Worm (Caenorhabditis elegans) whole organism, young adult: ENCODE measurements around the gene cogc-2.
A peak's percentile ranks its signal among the peaks of the same experiment; 100 is the strongest.

Experiments
- B0019.2 ChIP-seq: fragments of 200-800 bp; sonication (Bioruptor generic); conservative IDR thresholded peaks from 2 replicates; pipeline ENCODE4 v1.3.6; 2022; ENCODE audit warnings: missing genetic modification reagents, missing genetic modification characterization, missing compliant biosample characterization
- B0336.3 ChIP-seq: fragments of 200-800 bp; sonication (Bioruptor generic); IDR thresholded peaks from 2 replicates; pipeline ENCODE4 v1.3.6; 2022; ENCODE audit warnings: missing genetic modification characterization, missing compliant biosample characterization
- D2030.7 ChIP-seq: fragments of 200-800 bp; sonication (Bioruptor generic); IDR thresholded peaks from 2 replicates; pipeline ENCODE4 v1.3.6; 2022; ENCODE audit warnings: missing genetic modification reagents, missing genetic modification characterization, missing compliant biosample characterization
- F22D6.2 ChIP-seq: sonication (generic microtip); optimal IDR thresholded peaks from 2 replicates; lab custom pipeline; 2016; ENCODE audit warnings: mild to moderate bottlenecking, missing genetic modification characterization, missing compliant biosample characterization
- F55B11.4 ChIP-seq: sonication (generic microtip); optimal IDR thresholded peaks from 2 replicates; lab custom pipeline; 2016; ENCODE audit warnings: missing compliant biosample characterization, missing genetic modification characterization, borderline replicate concordance; ENCODE audit not compliant: insufficient read depth
- K11D2.4 ChIP-seq: fragments of 200-800 bp; sonication (Bioruptor generic); IDR thresholded peaks from 2 replicates; pipeline ENCODE4 v1.3.6; 2022; ENCODE audit warnings: missing genetic modification reagents, missing genetic modification characterization, missing compliant biosample characterization
- Y53F4B.3 ChIP-seq: fragments of 200-800 bp; sonication (Bioruptor generic); IDR thresholded peaks from 2 replicates; pipeline ENCODE4 v1.3.6; 2022; ENCODE audit warnings: missing genetic modification reagents, missing genetic modification characterization, missing compliant biosample characterization
- Y53G8AR.9 ChIP-seq: fragments of 200-800 bp; sonication (Bioruptor generic); conservative IDR thresholded peaks from 2 replicates; pipeline ENCODE4 v1.3.6; 2022; ENCODE audit warnings: missing genetic modification reagents, missing genetic modification characterization, missing compliant biosample characterization
- Y56A3A.18 ChIP-seq: fragments of 200-800 bp; sonication (Bioruptor generic); IDR thresholded peaks from 2 replicates; pipeline ENCODE4 v1.3.6; 2022; ENCODE audit warnings: missing genetic modification reagents, missing genetic modification characterization, missing compliant biosample characterization
- akir-1 ChIP-seq: fragments of 200-800 bp; sonication (Bioruptor generic); optimal IDR thresholded peaks from 2 replicates; lab custom pipeline; 2018; ENCODE audit warnings: mild to moderate bottlenecking, missing genetic modification characterization, moderate library complexity, missing compliant biosample characterization
- aptf-3 ChIP-seq: fragments of 200-800 bp; sonication (Bioruptor generic); IDR thresholded peaks from 2 replicates; pipeline ENCODE4 v1.3.6; 2022; ENCODE audit warnings: missing genetic modification characterization, missing compliant biosample characterization
- atf-7 ChIP-seq: sonication (generic microtip); optimal IDR thresholded peaks from 2 replicates; lab custom pipeline; 2017; ENCODE audit warnings: mild to moderate bottlenecking, missing genetic modification characterization, missing compliant biosample characterization
- attf-3 ChIP-seq: fragments of 200-800 bp; sonication (Bioruptor generic); conservative IDR thresholded peaks from 2 replicates; pipeline ENCODE4 v1.3.6; 2022; ENCODE audit warnings: missing genetic modification reagents, missing genetic modification characterization, missing compliant biosample characterization
- cebp-1 ChIP-seq, 2 experiments: fragments of 200-800 bp in 1 of 2; sonication (Bioruptor generic) in 1 of 2; sonication (generic microtip) in 1 of 2; IDR thresholded peaks in 1 of 2; optimal IDR thresholded peaks in 1 of 2; 2 replicates each; pipeline versions ENCODE4 v1.3.6 to Lab custom; 2017 to 2022; ENCODE audit warnings: missing compliant biosample characterization in 2 of 2, missing genetic modification characterization in 2 of 2, mild to moderate bottlenecking in 1 of 2, missing genetic modification reagents in 1 of 2, moderate library complexity in 1 of 2
- ceh-100 ChIP-seq: fragments of 200-800 bp; sonication (Bioruptor generic); IDR thresholded peaks from 2 replicates; pipeline ENCODE4 v1.3.6; 2022; ENCODE audit warnings: missing genetic modification reagents, missing genetic modification characterization, missing compliant biosample characterization
- ceh-58 ChIP-seq: fragments of 200-800 bp; sonication (Bioruptor generic); IDR thresholded peaks from 2 replicates; pipeline ENCODE4 v1.3.6; 2022; ENCODE audit warnings: missing genetic modification characterization, missing compliant biosample characterization
- ceh-79 ChIP-seq: sonication (generic microtip); optimal IDR thresholded peaks from 2 replicates; lab custom pipeline; 2017; ENCODE audit warnings: mild to moderate bottlenecking, missing genetic modification characterization, missing compliant biosample characterization
- efl-1 ChIP-seq: fragments of 150-350 bp; optimal IDR thresholded peaks from 2 replicates; lab custom pipeline; 2014; ENCODE audit warnings: missing biosample characterization, missing genetic modification reagents, missing genetic modification characterization
- egl-44 ChIP-seq: fragments of 200-800 bp; sonication (Bioruptor generic); IDR thresholded peaks from 2 replicates; pipeline ENCODE4 v1.3.6; 2022; ENCODE audit warnings: missing genetic modification reagents, missing genetic modification characterization, missing compliant biosample characterization
- egrh-3 ChIP-seq: fragments of 200-800 bp; sonication (Bioruptor generic); IDR thresholded peaks from 2 replicates; pipeline ENCODE4 v1.3.6; 2022; ENCODE audit warnings: missing genetic modification reagents, missing genetic modification characterization, missing compliant biosample characterization
- hlh-12 ChIP-seq: sonication (generic microtip); optimal IDR thresholded peaks from 2 replicates; lab custom pipeline; 2016; ENCODE audit warnings: missing genetic modification characterization, missing compliant biosample characterization
- hrde-1 ChIP-seq: sonication (generic microtip); optimal IDR thresholded peaks from 2 replicates; lab custom pipeline; 2016; ENCODE audit warnings: missing genetic modification characterization, mild to moderate bottlenecking, missing compliant biosample characterization, moderate library complexity, missing genotype, missing genetic modification reagents, borderline replicate concordance
- hsf-1 ChIP-seq: fragments of 200-800 bp; sonication (Bioruptor generic); IDR thresholded peaks from 2 replicates; pipeline ENCODE4 v1.3.6; 2022; ENCODE audit warnings: missing genetic modification reagents, missing genetic modification characterization, missing compliant biosample characterization
- let-526 ChIP-seq: fragments of 200-800 bp; sonication (Bioruptor generic); IDR thresholded peaks from 2 replicates; pipeline ENCODE4 v1.3.6; 2022; ENCODE audit warnings: missing genetic modification reagents, missing genetic modification characterization, missing compliant biosample characterization
- let-607 ChIP-seq, 2 experiments: fragments of 200-800 bp in 1 of 2; sonication (Bioruptor generic) in 1 of 2; sonication (generic microtip) in 1 of 2; optimal IDR thresholded peaks; 2 replicates each; lab custom pipeline; 2016 to 2018; ENCODE audit warnings: mild to moderate bottlenecking in 2 of 2, missing compliant biosample characterization in 2 of 2, missing genetic modification characterization in 2 of 2, moderate library complexity in 2 of 2, missing genotype in 1 of 2
- lin-54 ChIP-seq: fragments of 200-800 bp; sonication (Bioruptor generic); optimal IDR thresholded peaks from 2 replicates; lab custom pipeline; 2018; ENCODE audit warnings: mild to moderate bottlenecking, missing genetic modification characterization, missing compliant biosample characterization
- lsl-1 ChIP-seq: fragments of 200-800 bp; sonication (Bioruptor generic); optimal IDR thresholded peaks from 2 replicates; lab custom pipeline; 2018; ENCODE audit warnings: mild to moderate bottlenecking, missing genetic modification characterization, moderate library complexity, missing compliant biosample characterization
- madf-6 ChIP-seq: fragments of 200-800 bp; sonication (Bioruptor generic); IDR thresholded peaks from 2 replicates; pipeline ENCODE4 v1.3.6; 2022; ENCODE audit warnings: missing genetic modification reagents, missing genetic modification characterization, missing compliant biosample characterization
- madf-8 ChIP-seq: fragments of 200-800 bp; sonication (Bioruptor generic); conservative IDR thresholded peaks from 2 replicates; pipeline ENCODE4 v1.3.6; 2022; ENCODE audit warnings: missing genetic modification reagents, missing genetic modification characterization, missing compliant biosample characterization
- nfyb-1 ChIP-seq: fragments of 200-800 bp; sonication (Bioruptor generic); IDR thresholded peaks from 2 replicates; pipeline ENCODE4 v1.3.6; 2022; ENCODE audit warnings: missing genetic modification reagents, missing genetic modification characterization, missing compliant biosample characterization
- nhr-27 ChIP-seq: fragments of 200-800 bp; sonication (Bioruptor generic); optimal IDR thresholded peaks from 2 replicates; lab custom pipeline; 2018; ENCODE audit warnings: mild to moderate bottlenecking, missing genetic modification characterization, moderate library complexity, missing compliant biosample characterization
- pha-4 ChIP-seq: fragments of 150-350 bp; sonication (generic microtip); optimal IDR thresholded peaks from 2 replicates; lab custom pipeline; 2014; ENCODE audit warnings: missing biosample characterization, missing genetic modification reagents, missing genetic modification characterization
- rcor-1 ChIP-seq: fragments of 200-800 bp; sonication (Bioruptor generic); IDR thresholded peaks from 2 replicates; pipeline ENCODE4 v1.3.6; 2022; ENCODE audit warnings: missing genetic modification reagents, missing genetic modification characterization, missing compliant biosample characterization
- rec-8 ChIP-seq, 2 experiments: sonication (generic microtip); optimal IDR thresholded peaks; 2 replicates each; lab custom pipeline; 2016; ENCODE audit warnings: mild to moderate bottlenecking in 2 of 2, missing genetic modification characterization in 2 of 2, missing genetic modification reagents in 2 of 2, missing genotype in 2 of 2, missing biosample characterization in 1 of 2, missing compliant biosample characterization in 1 of 2, moderate library complexity in 1 of 2
- sdz-38 ChIP-seq: sonication (generic microtip); optimal IDR thresholded peaks from 2 replicates; lab custom pipeline; 2016; ENCODE audit warnings: missing genotype, missing genetic modification characterization, missing compliant biosample characterization
- snpc-1.1 ChIP-seq: sonication (generic microtip); optimal IDR thresholded peaks from 2 replicates; lab custom pipeline; 2017; ENCODE audit warnings: missing genetic modification characterization, mild to moderate bottlenecking, missing compliant biosample characterization, antibody characterized with exemption, moderate library complexity, missing genotype, missing genetic modification reagents; ENCODE audit not compliant: insufficient read depth
- snpc-1.3 ChIP-seq: sonication (generic microtip); optimal IDR thresholded peaks from 2 replicates; lab custom pipeline; 2017; ENCODE audit warnings: missing genetic modification characterization, mild to moderate bottlenecking, missing compliant biosample characterization, antibody characterized with exemption, moderate library complexity, missing genotype, missing genetic modification reagents; ENCODE audit not compliant: insufficient read depth
- snpc-3.4 ChIP-seq: sonication (generic microtip); optimal IDR thresholded peaks from 2 replicates; lab custom pipeline; 2017; ENCODE audit warnings: missing genetic modification characterization, mild to moderate bottlenecking, missing compliant biosample characterization, antibody characterized with exemption, moderate library complexity, missing genotype, missing genetic modification reagents
- unc-62 ChIP-seq: fragments of 150-350 bp; optimal IDR thresholded peaks from 2 replicates; lab custom pipeline; 2014; ENCODE audit warnings: missing biosample characterization, missing genetic modification reagents, missing genetic modification characterization
- xnd-1 ChIP-seq: sonication (generic microtip); optimal IDR thresholded peaks from 2 replicates; lab custom pipeline; 2016; ENCODE audit warnings: missing genotype, missing genetic modification reagents, missing genetic modification characterization, missing compliant biosample characterization
- zfh-2 ChIP-seq: fragments of 200-800 bp; sonication (Bioruptor generic); conservative IDR thresholded peaks from 2 replicates; pipeline ENCODE4 v1.3.6; 2022; ENCODE audit warnings: missing genetic modification reagents, missing genetic modification characterization, missing compliant biosample characterization
- zim-3 ChIP-seq: sonication (generic microtip); optimal IDR thresholded peaks from 2 replicates; lab custom pipeline; 2017; ENCODE audit warnings: mild to moderate bottlenecking, missing genetic modification characterization, moderate library complexity, missing compliant biosample characterization
- ztf-18 ChIP-seq: sonication (generic microtip); optimal IDR thresholded peaks from 2 replicates; lab custom pipeline; 2016; ENCODE audit warnings: missing genotype, mild to moderate bottlenecking, missing genetic modification characterization, missing compliant biosample characterization
- ztf-28 ChIP-seq: fragments of 200-800 bp; sonication (Bioruptor generic); IDR thresholded peaks from 2 replicates; pipeline ENCODE4 v1.3.6; 2022; ENCODE audit warnings: missing genetic modification reagents, missing genetic modification characterization, missing compliant biosample characterization

Gene cogc-2

ce11 chrIV:7039476-7040261, at the start of gene cogc-2, which contains the start of gene klp-18 (continued):
- peak; percentile 45 for TF ChIP-seq snpc-1.3 (tag; lab: Kevin White, UChicago)
- TF ChIP-seq aptf-3 = no peak
- peak; percentile 86 for TF ChIP-seq B0019.2
- TF ChIP-seq ceh-100 (GFP tag; lab: Robert Waterston, UW) = peak; percentile 62
- no peak for TF ChIP-seq zim-3
- TF ChIP-seq Y53G8AR.9 (GFP tag; lab: Robert Waterston, UW) = peak; percentile 47; the same call in 1 of the 2 replicates
- TF ChIP-seq F22D6.2 (tag; lab: Kevin White, UChicago) = no peak
- TF ChIP-seq cebp-1 (GFP tag; IDR thresholded peaks at IDR 0.05; lab: Robert Waterston, UW) = peak; percentile 91
- TF ChIP-seq cebp-1 (tag; optimal IDR thresholded peaks at IDR 0.05; lab: Kevin White, UChicago) = peak; percentile 98
- no peak for TF ChIP-seq zfh-2
- peak; percentile 82 for TF ChIP-seq hrde-1
- TF ChIP-seq Y56A3A.18 (GFP tag; lab: Robert Waterston, UW) = no peak
- peak; percentile 89 for TF ChIP-seq hsf-1 (GFP tag; lab: Robert Waterston, UW)
- peak; percentile 67 for TF ChIP-seq pha-4 (tag; lab: Kevin White, UChicago)
- TF ChIP-seq lsl-1 (GFP tag; lab: Kevin White, UChicago) = peak; percentile 99
- peak; percentile 22 for TF ChIP-seq snpc-1.1
- peak; percentile 69 to 79 for TF ChIP-seq let-607 (tag; optimal IDR thresholded peaks at IDR 0.05; lab: Kevin White, UChicago)
- TF ChIP-seq ceh-79 (tag; lab: Kevin White, UChicago) = no peak
- TF ChIP-seq ztf-18 (tag; lab: Kevin White, UChicago) = peak; percentile 84
- peak; percentile 98 for TF ChIP-seq D2030.7 (GFP tag; lab: Robert Waterston, UW)
- TF ChIP-seq egl-44 (GFP tag; lab: Robert Waterston, UW) = no peak
- TF ChIP-seq ceh-58 = no peak
- TF ChIP-seq nfyb-1 = peak; percentile 57; the same call in 1 of the 2 replicates
- no peak for TF ChIP-seq rec-8 (tag; optimal IDR thresholded peaks at IDR 0.05; lab: Kevin White, UChicago)
- peak; percentile 88 for TF ChIP-seq B0336.3 (GFP tag; lab: Robert Waterston, UW)
- 0 out of 2 replicates have a peak, but pooled peaks have one; percentile 32 for TF ChIP-seq attf-3 (GFP tag; lab: Robert Waterston, UW)
- peak; percentile 77 for TF ChIP-seq ztf-28 (GFP tag; lab: Robert Waterston, UW)
- TF ChIP-seq unc-62 (GFP tag; lab: Kevin White, UChicago) = no peak
- TF ChIP-seq madf-6 (GFP tag; lab: Robert Waterston, UW) = peak; percentile 100
- TF ChIP-seq xnd-1 = peak; percentile 100
- 0 out of 2 replicates have a peak, but pooled peaks have one; percentile 20 for TF ChIP-seq egrh-3
- TF ChIP-seq sdz-38 (tag; lab: Kevin White, UChicago) = no peak
- TF ChIP-seq hlh-12 = no peak

ce11 chrIV:7084632-7085160, 45.3 kb upstream of the cogc-2 start, which contains the start of gene rps-4:
Gene rps-4 (minus strand): TSS chrIV:7084682.
- TF ChIP-seq F55B11.4 (tag; lab: Kevin White, UChicago) = no peak
- TF ChIP-seq lin-54 (GFP tag; lab: Kevin White, UChicago) = peak; percentile 73
- peak; percentile 68 for TF ChIP-seq attf-3 (GFP tag; lab: Robert Waterston, UW)
- TF ChIP-seq zfh-2 = no peak
- no peak for TF ChIP-seq cebp-1 (GFP tag; IDR thresholded peaks at IDR 0.05; lab: Robert Waterston, UW)
- TF ChIP-seq cebp-1 (tag; optimal IDR thresholded peaks at IDR 0.05; lab: Kevin White, UChicago) = peak; percentile 77
- TF ChIP-seq efl-1 = peak; percentile 52
- TF ChIP-seq aptf-3 = no peak
- peak; percentile 52 for TF ChIP-seq rcor-1 (GFP tag; lab: Robert Waterston, UW)
- TF ChIP-seq let-526 (GFP tag; lab: Robert Waterston, UW) = no peak
- peak; percentile 81 for TF ChIP-seq snpc-1.3 (tag; lab: Kevin White, UChicago)
- peak; percentile 56; the same call in 1 of the 2 replicates for TF ChIP-seq K11D2.4 (GFP tag; lab: Robert Waterston, UW)
- no peak for TF ChIP-seq Y53F4B.3 (GFP tag; lab: Robert Waterston, UW)
- no peak for TF ChIP-seq nhr-27 (tag; lab: Kevin White, UChicago)
- TF ChIP-seq snpc-3.4 (tag; lab: Kevin White, UChicago) = peak; percentile 68
- TF ChIP-seq akir-1 (GFP tag; lab: Kevin White, UChicago) = no peak
- no peak for TF ChIP-seq atf-7
- peak; percentile 82 for TF ChIP-seq nfyb-1
- TF ChIP-seq madf-8 (GFP tag; lab: Robert Waterston, UW) = peak; percentile 54
